Worm (Caenorhabditis elegans): ENCODE results near the gene pgp-3.

pgp-3 gene

DNA sequence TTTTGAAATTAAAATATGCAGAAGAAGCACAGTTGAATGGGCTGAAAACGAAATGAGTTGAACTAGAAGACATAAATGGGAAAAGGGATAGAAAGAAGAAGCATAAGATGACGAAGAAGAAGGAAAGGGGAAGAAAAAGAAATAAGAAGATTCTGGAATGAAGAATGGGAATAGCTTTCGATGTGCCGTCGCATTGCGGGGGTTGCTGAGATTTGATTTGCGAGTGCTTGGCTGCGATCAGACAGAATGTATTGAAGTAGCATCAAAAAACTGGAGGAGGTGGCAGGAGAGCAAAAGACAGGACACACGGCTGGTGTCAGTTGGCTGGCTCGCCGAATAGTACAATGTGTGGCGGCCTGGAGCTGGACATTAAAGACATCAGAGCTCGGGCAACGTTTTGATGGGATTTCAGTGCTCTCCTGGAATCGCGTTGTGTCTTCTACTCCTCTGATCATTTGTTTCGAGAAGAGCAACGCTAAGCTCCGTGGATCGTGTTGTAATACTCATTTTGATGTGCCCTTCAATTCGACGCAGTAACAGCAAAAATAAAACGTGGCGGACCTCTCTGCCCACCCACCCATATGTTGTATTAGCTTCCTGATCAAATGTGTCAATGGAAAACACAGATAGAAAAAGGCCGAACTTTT, 27.3 kb downstream of the pgp-3 start (continued):
- TF ChIP-seq tra-1 (GFP tag; IDR thresholded peaks at IDR 0.05) (peak; percentile 36; the same call in 1 of the 2 replicates), madf-9 (GFP tag; conservative IDR thresholded peaks at IDR 0.05) (no peak), F49E8.2 (tag; optimal IDR thresholded peaks at IDR 0.05; ENCODE audit: borderline replicate concordance) (no peak), unc-130 (GFP tag; optimal IDR thresholded peaks at IDR 0.05) (no peak), zfp-3 (GFP tag; conservative IDR thresholded peaks at IDR 0.05) (no peak), T26A8.4 (GFP tag; IDR thresholded peaks at IDR 0.05) (no peak), daf-19 (GFP tag; conservative IDR thresholded peaks at IDR 0.05) (no peak), mdt-29 (GFP tag; IDR thresholded peaks at IDR 0.05) (no peak), nhr-10 (tag; optimal IDR thresholded peaks at IDR 0.05) (no peak), unc-62 (GFP tag; optimal IDR thresholded peaks at IDR 0.05 in 1 of 2) (peak in 1 of 2 experiments; percentile 89), unc-62 (tag; optimal IDR thresholded peaks at IDR 0.05) (no peak), daf-12 (tag; optimal IDR thresholded peaks at IDR 0.05) (no peak), daf-16 (GFP tag; optimal IDR thresholded peaks at IDR 0.05) (peak in 1 of 2 experiments; percentile 68), daf-16 (tag; optimal IDR thresholded peaks at IDR 0.05) (no peak), duxl-1 (tag; optimal IDR thresholded peaks at IDR 0.05; ENCODE audit: poor library complexity) (no peak), nhr-6 (tag; optimal IDR thresholded peaks at IDR 0.05) (no peak), fkh-10 (GFP tag; optimal IDR thresholded peaks at IDR 0.05) (peak; percentile 38), ztf-7 (tag; optimal IDR thresholded peaks at IDR 0.05) (no peak), snpc-1.2 (GFP tag; IDR thresholded peaks at IDR 0.05) (no peak), nhr-77 (tag; optimal IDR thresholded peaks at IDR 0.05) (no peak), ceh-62 (tag; optimal IDR thresholded peaks at IDR 0.05) (no peak), Y75B8A.6 (GFP tag; IDR thresholded peaks at IDR 0.05) (no peak), nhr-41 (GFP tag; IDR thresholded peaks at IDR 0.05) (no peak), sdz-12 (GFP tag; optimal IDR thresholded peaks at IDR 0.05) (no peak)

DNA sequence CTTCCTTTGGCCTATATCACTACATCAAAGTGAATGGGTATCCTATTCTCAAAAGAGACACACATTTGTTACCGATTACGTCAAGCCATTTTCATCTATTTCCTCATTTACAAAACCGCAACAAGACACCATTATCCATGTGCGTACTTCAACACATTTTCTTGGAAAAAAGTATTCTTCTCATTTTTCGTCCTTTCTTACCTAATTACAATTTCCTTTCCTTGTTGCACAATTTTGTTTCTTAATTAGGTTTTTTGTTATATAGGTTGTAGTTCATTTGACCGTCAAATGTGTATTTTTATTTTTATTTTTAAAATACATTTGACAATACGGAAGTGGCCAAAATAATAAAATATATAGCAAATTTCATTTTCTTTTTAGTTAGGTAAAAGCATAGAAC, 31.4 kb downstream of the pgp-3 start:
- no peak for TF ChIP-seq F49E8.2 (tag; optimal IDR thresholded peaks at IDR 0.05; ENCODE audit: borderline replicate concordance)
- TF ChIP-seq nhr-77 (tag; optimal IDR thresholded peaks at IDR 0.05), result no peak
- TF ChIP-seq daf-8 (GFP tag; IDR thresholded peaks at IDR 0.05), result no peak
- peak; percentile 54 for TF ChIP-seq ces-1 (GFP tag; optimal IDR thresholded peaks at IDR 0.05)
- TF ChIP-seq zag-1 (tag; optimal IDR thresholded peaks at IDR 0.05), result no peak
- TF ChIP-seq lsy-2 (tag; optimal IDR thresholded peaks at IDR 0.05), result peak in 1 of 2 experiments; percentile 21
- TF ChIP-seq unc-62 (GFP tag; optimal IDR thresholded peaks at IDR 0.05 in 1 of 2), result peak in 1 of 2 experiments; percentile 29
- TF ChIP-seq unc-62 (tag; optimal IDR thresholded peaks at IDR 0.05), result no peak

ce11 chrX:11384534-11385441, 32.8 kb downstream of the pgp-3 start, which contains the start of the genes F08B12.11 and prmn-1:
Gene F08B12.11 (plus strand): TSS chrX:11385054.
Gene prmn-1 (plus strand): TSS chrX:11385084.
- TF ChIP-seq hlh-11 (tag; optimal IDR thresholded peaks at IDR 0.05) (peak; percentile 26), lsy-2 (tag; optimal IDR thresholded peaks at IDR 0.05) (no peak), nhr-25 (tag; optimal IDR thresholded peaks at IDR 0.05; ENCODE audit: borderline replicate concordance, insufficient read depth) (no peak), dmd-8 (GFP tag; IDR thresholded peaks at IDR 0.05) (no peak), nhr-6 (tag; optimal IDR thresholded peaks at IDR 0.05) (no peak), daf-16 (GFP tag; optimal IDR thresholded peaks at IDR 0.05) (no peak), daf-16 (tag; optimal IDR thresholded peaks at IDR 0.05) (no peak), nhr-76 (tag; optimal IDR thresholded peaks at IDR 0.05) (no peak), Y105C5A.15 (GFP tag; IDR thresholded peaks at IDR 0.05) (no peak), lin-15B (tag; optimal IDR thresholded peaks at IDR 0.05) (no peak), php-3 (GFP tag; IDR thresholded peaks at IDR 0.05) (no peak), hif-1 (tag; optimal IDR thresholded peaks at IDR 0.05) (no peak), vab-7 (GFP tag; IDR thresholded peaks at IDR 0.05) (no peak), set-16 (GFP tag; IDR thresholded peaks at IDR 0.05) (peak; percentile 87), saeg-2 (GFP tag; IDR thresholded peaks at IDR 0.05) (no peak), lin-39 (tag; optimal IDR thresholded peaks at IDR 0.05) (no peak), fos-1 (tag; optimal IDR thresholded peaks at IDR 0.05) (no peak), F26F4.8 (GFP tag; conservative IDR thresholded peaks at IDR 0.05) (no peak), aly-2 (tag; optimal IDR thresholded peaks at IDR 0.05) (no peak), sdz-12 (GFP tag; optimal IDR thresholded peaks at IDR 0.05) (no peak), unc-62 (GFP tag; optimal IDR thresholded peaks at IDR 0.05 in 1 of 2) (peak in 1 of 2 experiments; percentile 96), unc-62 (tag; optimal IDR thresholded peaks at IDR 0.05) (no peak), aha-1 (tag) (peak; percentile 74), Y48G9A.11 (GFP tag; IDR thresholded peaks at IDR 0.05) (no peak)
